Fruit fly (Drosophila melanogaster) whole organism, embryonic: ENCODE measurements around the gene CG17470.
A peak's percentile ranks its signal among the peaks of the same experiment; 100 is the strongest.

ENCODE experiments used
- Atf6 ChIP-seq: fragments of 200-800 bp; sonication (Bioruptor generic); IDR thresholded peaks from 2 replicates; pipeline ENCODE4 v1.3.6; 2022; ENCODE audit warnings: missing biosample characterization, missing genetic modification characterization
- B-H2 ChIP-seq: fragments of 200-800 bp; sonication (Bioruptor generic); optimal IDR thresholded peaks from 2 replicates; lab custom pipeline; 2018; ENCODE audit warnings: missing biosample characterization, mild to moderate bottlenecking, missing genetic modification characterization
- CG11504 ChIP-seq: fragments of 200-800 bp; sonication (Bioruptor generic); optimal IDR thresholded peaks from 3 replicates; lab custom pipeline; 2019; ENCODE audit warnings: missing biosample characterization, mild to moderate bottlenecking, missing genetic modification characterization, moderate library complexity
- CG1233 ChIP-seq: fragments of 200-800 bp; sonication (Bioruptor generic); optimal IDR thresholded peaks from 4 replicates; lab custom pipeline; 2018; ENCODE audit warnings: missing biosample characterization, mild to moderate bottlenecking, missing genetic modification characterization
- CG13424 ChIP-seq: fragments of 200-800 bp; sonication (Bioruptor generic); optimal IDR thresholded peaks from 2 replicates; lab custom pipeline; 2019; ENCODE audit warnings: missing biosample characterization, mild to moderate bottlenecking, missing genetic modification characterization, moderate library complexity
- CG1603 ChIP-seq: fragments of 200-800 bp; sonication (Bioruptor generic); optimal IDR thresholded peaks from 2 replicates; lab custom pipeline; 2019; ENCODE audit warnings: missing biosample characterization, mild to moderate bottlenecking, missing genetic modification characterization, moderate library complexity
- CG16779 ChIP-seq: fragments of 200-800 bp; sonication (Bioruptor generic); IDR thresholded peaks from 2 replicates; pipeline ENCODE4 v1.3.6; 2022; ENCODE audit warnings: missing biosample characterization, missing genetic modification characterization
- CG16863 ChIP-seq: fragments of 200-800 bp; sonication (Bioruptor generic); optimal IDR thresholded peaks from 3 replicates; lab custom pipeline; 2016; ENCODE audit warnings: missing biosample characterization, missing genetic modification characterization
- CG1792 ChIP-seq: fragments of 200-800 bp; sonication (Bioruptor generic); optimal IDR thresholded peaks from 2 replicates; lab custom pipeline; 2016; ENCODE audit warnings: missing biosample characterization, missing genetic modification characterization
- CG18011 ChIP-seq: fragments of 200-800 bp; sonication (Bioruptor generic); optimal IDR thresholded peaks from 2 replicates; lab custom pipeline; 2017; ENCODE audit warnings: missing biosample characterization, missing genetic modification characterization, mild to moderate bottlenecking, moderate library complexity, missing genotype
- CG18262 ChIP-seq: fragments of 200-800 bp; optimal IDR thresholded peaks from 3 replicates; lab custom pipeline; 2019; ENCODE audit warnings: missing biosample characterization, mild to moderate bottlenecking, missing genetic modification characterization, moderate library complexity
- CG2199 ChIP-seq: fragments of 200-800 bp; sonication (Bioruptor generic); IDR thresholded peaks from 3 replicates; pipeline ENCODE4 v1.3.6; 2022; ENCODE audit warnings: missing biosample characterization, missing genetic modification characterization
- CG2712 ChIP-seq: fragments of 200-800 bp; optimal IDR thresholded peaks from 3 replicates; lab custom pipeline; 2019; ENCODE audit warnings: missing biosample characterization, mild to moderate bottlenecking, missing genetic modification characterization, moderate library complexity
- CG30403 ChIP-seq: fragments of 200-800 bp; sonication (Bioruptor generic); optimal IDR thresholded peaks from 3 replicates; lab custom pipeline; 2016; ENCODE audit warnings: missing biosample characterization, missing genetic modification characterization
- CG32772 ChIP-seq: fragments of 200-800 bp; sonication (Bioruptor generic); IDR thresholded peaks from 2 replicates; pipeline ENCODE4 v1.3.6; 2022; ENCODE audit warnings: missing biosample characterization, missing genetic modification characterization
- CG3847 ChIP-seq: fragments of 200-800 bp; sonication (Bioruptor generic); IDR thresholded peaks from 2 replicates; pipeline ENCODE4 v1.3.6; 2022; ENCODE audit warnings: missing biosample characterization, missing genetic modification characterization
- CG4282 ChIP-seq: fragments of 200-800 bp; sonication (Bioruptor generic); optimal IDR thresholded peaks from 2 replicates; lab custom pipeline; 2016; ENCODE audit warnings: missing biosample characterization, missing genetic modification characterization
- CG6683 ChIP-seq: fragments of 200-800 bp; sonication (Bioruptor generic); optimal IDR thresholded peaks from 2 replicates; lab custom pipeline; 2017; ENCODE audit warnings: missing biosample characterization, mild to moderate bottlenecking, missing genetic modification characterization, missing genetic modification reagents
- CG8281 ChIP-seq: fragments of 200-800 bp; sonication (Bioruptor generic); optimal IDR thresholded peaks from 2 replicates; lab custom pipeline; 2018; ENCODE audit warnings: missing biosample characterization, mild to moderate bottlenecking, missing genetic modification characterization, moderate library complexity
- CG8359 ChIP-seq: fragments of 200-800 bp; sonication (Bioruptor generic); optimal IDR thresholded peaks from 2 replicates; lab custom pipeline; 2017; ENCODE audit warnings: missing biosample characterization, mild to moderate bottlenecking, missing genetic modification characterization, borderline replicate concordance
- CG9797 ChIP-seq: fragments of 200-800 bp; sonication (Bioruptor generic); optimal IDR thresholded peaks from 3 replicates; lab custom pipeline; 2018; ENCODE audit warnings: missing biosample characterization, mild to moderate bottlenecking, missing genetic modification characterization
- CTCF ChIP-seq: fragments of 200-800 bp; sonication (Bioruptor generic); optimal IDR thresholded peaks from 2 replicates; lab custom pipeline; 2017; ENCODE audit warnings: missing biosample characterization, mild to moderate bottlenecking, missing genetic modification characterization, moderate library complexity
- Dek ChIP-seq: fragments of 200-800 bp; sonication (Bioruptor generic); optimal IDR thresholded peaks from 3 replicates; lab custom pipeline; 2019; ENCODE audit warnings: missing biosample characterization, mild to moderate bottlenecking, missing genetic modification characterization, moderate library complexity
- HLH54F ChIP-seq: fragments of 200-800 bp; sonication (Bioruptor generic); optimal IDR thresholded peaks from 3 replicates; lab custom pipeline; 2016; ENCODE audit warnings: missing biosample characterization, missing genetic modification characterization
- Hr3 ChIP-seq: fragments of 200-800 bp; sonication (Bioruptor generic); optimal IDR thresholded peaks from 3 replicates; lab custom pipeline; 2016; ENCODE audit warnings: missing biosample characterization, missing genetic modification characterization
- NC2β ChIP-seq: fragments of 200-800 bp; sonication (Bioruptor generic); optimal IDR thresholded peaks from 2 replicates; lab custom pipeline; 2016; ENCODE audit warnings: missing biosample characterization, missing genetic modification characterization
- Nf-YA ChIP-seq: fragments of 200-800 bp; sonication (Bioruptor generic); IDR thresholded peaks from 2 replicates; pipeline ENCODE4 v1.3.6; 2022; ENCODE audit warnings: missing biosample characterization, missing genetic modification characterization
- Side ChIP-seq: fragments of 200-800 bp; sonication (Bioruptor generic); optimal IDR thresholded peaks from 2 replicates; lab custom pipeline; 2016; ENCODE audit warnings: missing biosample characterization, missing genetic modification characterization
- Tbp ChIP-seq: fragments of >200 bp; optimal IDR thresholded peaks from 2 replicates; lab custom pipeline; 2018; ENCODE audit warnings: missing biosample characterization, missing genetic modification characterization
- Trl ChIP-seq, 3 experiments: fragments of >200 bp in 2 of 3; fragments of 200-800 bp in 1 of 3; sonication (Bioruptor generic) in 1 of 3; optimal IDR thresholded peaks; 2 replicates in 1 of 3; 3 replicates in 2 of 3; lab custom pipeline; 2016 to 2017; ENCODE audit warnings: missing biosample characterization in 1 of 3, missing genetic modification characterization in 1 of 3
- Vsx1 ChIP-seq: fragments of 200-800 bp; sonication (Bioruptor generic); optimal IDR thresholded peaks from 2 replicates; lab custom pipeline; 2017; ENCODE audit warnings: missing biosample characterization, mild to moderate bottlenecking, missing genetic modification characterization, missing genetic modification reagents
- amos ChIP-seq: fragments of 200-800 bp; sonication (Bioruptor generic); IDR thresholded peaks from 2 replicates; pipeline ENCODE4 v1.3.6; 2022; ENCODE audit warnings: missing biosample characterization, missing genetic modification characterization; ENCODE audit not compliant: partially characterized antibody
- ato ChIP-seq: fragments of 200-800 bp; sonication (Bioruptor generic); IDR thresholded peaks from 2 replicates; pipeline ENCODE4 v1.3.6; 2022; ENCODE audit warnings: missing biosample characterization, missing genetic modification characterization; ENCODE audit not compliant: partially characterized antibody
- bbx ChIP-seq: fragments of 200-800 bp; sonication (Bioruptor generic); IDR thresholded peaks from 2 replicates; pipeline ENCODE4 v1.3.6; 2022; ENCODE audit warnings: missing biosample characterization, missing genetic modification characterization; ENCODE audit not compliant: partially characterized antibody
- cad ChIP-seq: fragments of >200 bp; optimal IDR thresholded peaks from 2 replicates; lab custom pipeline; 2017; ENCODE audit warnings: missing biosample characterization, missing genetic modification characterization
- cato ChIP-seq: fragments of 200-800 bp; sonication (Bioruptor generic); optimal IDR thresholded peaks from 2 replicates; lab custom pipeline; 2016; ENCODE audit warnings: missing biosample characterization, missing genetic modification characterization, borderline replicate concordance
- chm ChIP-seq: fragments of 200-800 bp; sonication (Bioruptor generic); IDR thresholded peaks from 2 replicates; pipeline ENCODE4 v1.3.6; 2022; ENCODE audit warnings: missing biosample characterization, missing genetic modification characterization
- dmrt11E ChIP-seq: fragments of 200-800 bp; sonication (Bioruptor generic); optimal IDR thresholded peaks from 3 replicates; lab custom pipeline; 2018; ENCODE audit warnings: missing biosample characterization, mild to moderate bottlenecking, missing genetic modification characterization, moderate library complexity
- dmrt99B ChIP-seq: fragments of 200-800 bp; sonication (Bioruptor generic); optimal IDR thresholded peaks from 2 replicates; lab custom pipeline; 2018; ENCODE audit warnings: missing biosample characterization, mild to moderate bottlenecking, missing genetic modification characterization, moderate library complexity
- dysf ChIP-seq: fragments of 200-800 bp; sonication (Bioruptor generic); IDR thresholded peaks from 3 replicates; pipeline ENCODE4 v1.3.6; 2022; ENCODE audit warnings: missing biosample characterization, missing genetic modification characterization
- fd102C ChIP-seq: fragments of 200-800 bp; sonication (Bioruptor generic); optimal IDR thresholded peaks from 2 replicates; lab custom pipeline; 2018; ENCODE audit warnings: missing biosample characterization, mild to moderate bottlenecking, missing genetic modification characterization, moderate library complexity
- gfzf ChIP-seq: fragments of 200-800 bp; sonication (Bioruptor generic); optimal IDR thresholded peaks from 2 replicates; lab custom pipeline; 2016; ENCODE audit warnings: missing biosample characterization, mild to moderate bottlenecking, missing genetic modification characterization, moderate library complexity
- kah ChIP-seq: fragments of 200-800 bp; sonication (Bioruptor generic); optimal IDR thresholded peaks from 2 replicates; lab custom pipeline; 2018; ENCODE audit warnings: missing biosample characterization, mild to moderate bottlenecking, missing genetic modification characterization
- kay ChIP-seq: fragments of 200-800 bp; sonication (Bioruptor generic); optimal IDR thresholded peaks from 2 replicates; lab custom pipeline; 2016; ENCODE audit warnings: missing biosample characterization, missing genetic modification characterization
- mirr ChIP-seq: fragments of 200-800 bp; sonication (Bioruptor generic); optimal IDR thresholded peaks from 3 replicates; lab custom pipeline; 2018; ENCODE audit warnings: missing biosample characterization, mild to moderate bottlenecking, missing genetic modification characterization
- org-1 ChIP-seq: fragments of 200-800 bp; sonication (Bioruptor generic); optimal IDR thresholded peaks from 2 replicates; lab custom pipeline; 2017; ENCODE audit warnings: missing biosample characterization, missing genetic modification characterization
- pfk ChIP-seq: fragments of 200-800 bp; sonication (Bioruptor generic); optimal IDR thresholded peaks from 2 replicates; lab custom pipeline; 2018; ENCODE audit warnings: missing biosample characterization, mild to moderate bottlenecking, missing genetic modification characterization, moderate library complexity
- row ChIP-seq: fragments of 200-800 bp; sonication (Bioruptor generic); IDR thresholded peaks from 3 replicates; pipeline ENCODE4 v1.3.6; 2022; ENCODE audit warnings: missing biosample characterization, missing genetic modification characterization
- ttk ChIP-seq: fragments of 200-800 bp; sonication (Bioruptor generic); IDR thresholded peaks from 2 replicates; pipeline ENCODE4 v2.1.2; 2022; ENCODE audit warnings: missing biosample characterization, missing genetic modification characterization
- vnd ChIP-seq: fragments of 200-800 bp; sonication (Bioruptor generic); IDR thresholded peaks from 3 replicates; pipeline ENCODE4 v1.3.6; 2022; ENCODE audit warnings: missing biosample characterization, missing genetic modification characterization; ENCODE audit not compliant: partially characterized antibody
- z ChIP-seq: fragments of 200-800 bp; sonication (Bioruptor generic); IDR thresholded peaks from 3 replicates; pipeline ENCODE4 v1.3.6; 2022; ENCODE audit warnings: missing biosample characterization, missing genetic modification characterization

Gene CG17470

DNA sequence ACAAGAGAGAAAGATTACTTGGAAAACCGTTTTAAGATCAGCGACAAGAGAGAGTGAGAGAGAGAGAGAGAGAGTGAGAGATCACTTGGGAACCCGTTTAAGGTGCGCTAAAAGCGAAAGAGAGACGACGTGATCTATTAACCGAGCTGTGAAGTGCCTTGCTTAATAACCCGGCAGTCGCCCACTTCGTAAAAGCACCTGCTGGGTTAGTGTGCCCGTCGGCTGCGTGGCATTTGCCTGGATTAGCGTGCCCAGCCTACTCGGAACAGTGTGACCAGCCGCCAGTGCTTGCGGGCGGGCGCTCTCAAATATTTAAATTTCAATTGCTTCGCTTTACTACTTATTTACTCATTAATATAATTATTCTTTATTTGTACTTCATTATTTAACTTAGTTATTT is 4.6 kb downstream of the CG17470 start (continued):
- peak; percentile 72 for TF ChIP-seq CG3847 (GFP tag; lab: Robert Waterston, UW)
- no peak for TF ChIP-seq CG32772
- TF ChIP-seq kah (GFP tag; lab: Kevin White, UChicago), result peak; percentile 14
- peak; percentile 66 for TF ChIP-seq CG1603 (tag; lab: Kevin White, UChicago)
- TF ChIP-seq CG9797 (GFP tag; lab: Kevin White, UChicago), result peak; percentile 95
- TF ChIP-seq chm (GFP tag; lab: Robert Waterston, UW), result no peak
- TF ChIP-seq cato (GFP tag; lab: Kevin White, UChicago), result no peak
- no peak for TF ChIP-seq CG18262 (tag; lab: Kevin White, UChicago)
- no peak for TF ChIP-seq dmrt11E
- no peak for TF ChIP-seq B-H2 (GFP tag; lab: Kevin White, UChicago)
- no peak for TF ChIP-seq Dek (tag; lab: Kevin White, UChicago)
- TF ChIP-seq CG8281 (tag; lab: Kevin White, UChicago), result no peak
- no peak for TF ChIP-seq ttk (GFP tag; lab: Robert Waterston, UW)
- no peak for TF ChIP-seq cad (GFP tag; lab: Kevin White, UChicago)
- no peak for TF ChIP-seq NC2β (GFP tag; lab: Kevin White, UChicago)
- no peak for TF ChIP-seq dysf
- TF ChIP-seq z (GFP tag; lab: Robert Waterston, UW), result no peak
- TF ChIP-seq CG16779 (GFP tag; lab: Robert Waterston, UW), result no peak
- no peak for TF ChIP-seq mirr (GFP tag; lab: Kevin White, UChicago)
- no peak for TF ChIP-seq CG8359 (GFP tag; lab: Kevin White, UChicago)
- no peak for TF ChIP-seq CG2712 (tag; lab: Kevin White, UChicago)
- TF ChIP-seq kay (GFP tag; lab: Kevin White, UChicago), result no peak
- no peak for TF ChIP-seq CG30403
- TF ChIP-seq row, result 0 out of 3 replicates have a peak, but pooled peaks have one; percentile 41
- no peak for TF ChIP-seq vnd (GFP tag; lab: Robert Waterston, UW)
- no peak for TF ChIP-seq pfk (GFP tag; lab: Kevin White, UChicago)
- TF ChIP-seq Trl (optimal IDR thresholded peaks at IDR 0.05; lab: Kevin White, UChicago), result peak; percentile 78 to 82
- TF ChIP-seq Trl (GFP tag; optimal IDR thresholded peaks at IDR 0.05; lab: Kevin White, UChicago), result no peak
- TF ChIP-seq Side (GFP tag; lab: Kevin White, UChicago), result no peak
- no peak for TF ChIP-seq CG6683 (GFP tag; lab: Kevin White, UChicago)
- TF ChIP-seq bbx (GFP tag; lab: Robert Waterston, UW), result peak; percentile 49
- no peak for TF ChIP-seq Tbp
- TF ChIP-seq Atf6 (GFP tag; lab: Robert Waterston, UW), result no peak
- no peak for TF ChIP-seq Hr3 (GFP tag; lab: Kevin White, UChicago)
- TF ChIP-seq CTCF (GFP tag; lab: Kevin White, UChicago), result peak; percentile 22
- no peak for TF ChIP-seq fd102C (GFP tag; lab: Kevin White, UChicago)
- no peak for TF ChIP-seq CG13424 (tag; lab: Kevin White, UChicago)
- no peak for TF ChIP-seq CG1233 (GFP tag; lab: Kevin White, UChicago)
- TF ChIP-seq Vsx1, result no peak
- TF ChIP-seq amos (GFP tag; lab: Robert Waterston, UW), result peak; percentile 32
- no peak for TF ChIP-seq Nf-YA (GFP tag; lab: Robert Waterston, UW)
- TF ChIP-seq CG18011 (GFP tag; lab: Kevin White, UChicago), result no peak
- no peak for TF ChIP-seq CG16863 (GFP tag; lab: Kevin White, UChicago)
- no peak for TF ChIP-seq HLH54F (GFP tag; lab: Kevin White, UChicago)
- TF ChIP-seq CG4282 (GFP tag; lab: Kevin White, UChicago), result no peak
- TF ChIP-seq CG1792 (GFP tag; lab: Kevin White, UChicago), result no peak
- peak; percentile 90 for TF ChIP-seq gfzf (GFP tag; lab: Kevin White, UChicago)
- TF ChIP-seq dmrt99B, result no peak
- no peak for TF ChIP-seq org-1 (GFP tag; lab: Kevin White, UChicago)
- TF ChIP-seq ato (GFP tag; lab: Robert Waterston, UW), result 0 out of 2 replicates have a peak, but pooled peaks have one; percentile 15
- TF ChIP-seq CG11504 (tag; lab: Kevin White, UChicago), result peak; percentile 35
- TF ChIP-seq CG2199 (GFP tag; lab: Robert Waterston, UW), result peak; percentile 84; the same call in 2 of the 3 replicates
